Worm (Caenorhabditis elegans) whole organism, early embryonic: Measurements from ENCODE around the gene fbxb-72.

Source experiments
- B0310.2 ChIP-seq: sonication (generic microtip); optimal IDR thresholded peaks from 2 replicates; lab custom pipeline; 2016; ENCODE audit warnings: mild to moderate bottlenecking, missing genetic modification characterization, missing compliant biosample characterization
- F13C5.2 ChIP-seq: sonication (generic microtip); optimal IDR thresholded peaks from 2 replicates; lab custom pipeline; 2017; ENCODE audit warnings: mild to moderate bottlenecking, missing genetic modification characterization, inconsistent platforms, missing compliant biosample characterization
- aly-1 ChIP-seq: sonication (generic microtip); optimal IDR thresholded peaks from 2 replicates; lab custom pipeline; 2016; ENCODE audit warnings: missing genetic modification characterization, missing compliant biosample characterization
- ama-1 ChIP-seq: fragments of 150-350 bp; optimal IDR thresholded peaks from 2 replicates; lab custom pipeline; 2014
- ceh-13 ChIP-seq: fragments of 200-800 bp; sonication (Bioruptor generic); optimal IDR thresholded peaks from 2 replicates; lab custom pipeline; 2018; ENCODE audit warnings: mild to moderate bottlenecking, missing genetic modification characterization, missing compliant biosample characterization
- ceh-36 ChIP-seq: sonication (generic microtip); optimal IDR thresholded peaks from 2 replicates; lab custom pipeline; 2016; ENCODE audit warnings: missing genetic modification characterization, inconsistent platforms, missing compliant biosample characterization
- ets-7 ChIP-seq: sonication (generic microtip); optimal IDR thresholded peaks from 2 replicates; lab custom pipeline; 2016; ENCODE audit warnings: missing genotype, missing genetic modification characterization, missing compliant biosample characterization
- flt-1 ChIP-seq: fragments of 200-800 bp; sonication (Bioruptor generic); IDR thresholded peaks from 2 replicates; pipeline ENCODE4 v1.3.6; 2022; ENCODE audit warnings: missing genetic modification characterization, missing compliant biosample characterization
- hmbx-1 ChIP-seq: sonication (generic microtip); optimal IDR thresholded peaks from 2 replicates; lab custom pipeline; 2016; ENCODE audit warnings: mild to moderate bottlenecking, missing genetic modification characterization, missing compliant biosample characterization
- hmg-4 ChIP-seq: fragments of 200-800 bp; sonication (Bioruptor generic); optimal IDR thresholded peaks from 2 replicates; lab custom pipeline; 2018; ENCODE audit warnings: mild to moderate bottlenecking, missing genetic modification characterization, missing compliant biosample characterization
- hnd-1 ChIP-seq: sonication (generic microtip); optimal IDR thresholded peaks from 2 replicates; lab custom pipeline; 2016; ENCODE audit warnings: missing genetic modification characterization, missing compliant biosample characterization
- pes-1 ChIP-seq: fragments of 200-800 bp; sonication (Bioruptor generic); IDR thresholded peaks from 2 replicates; pipeline ENCODE4 v1.3.6; 2022; ENCODE audit warnings: missing genetic modification reagents, missing genetic modification characterization, missing compliant biosample characterization
- scrt-1 ChIP-seq: fragments of 200-800 bp; sonication (Bioruptor generic); IDR thresholded peaks from 2 replicates; pipeline ENCODE4 v1.3.6; 2022; ENCODE audit warnings: missing genetic modification characterization, missing compliant biosample characterization
- sea-1 ChIP-seq: fragments of 200-800 bp; sonication (Bioruptor generic); conservative IDR thresholded peaks from 2 replicates; pipeline ENCODE4 v1.3.6; 2022; ENCODE audit warnings: missing genetic modification characterization, missing compliant biosample characterization
- tbx-11 ChIP-seq: fragments of 200-800 bp; sonication (Bioruptor generic); IDR thresholded peaks from 2 replicates; pipeline ENCODE4 v1.3.6; 2022; ENCODE audit warnings: missing genetic modification characterization, missing compliant biosample characterization
- tbx-37 ChIP-seq: fragments of 200-800 bp; sonication (Bioruptor generic); conservative IDR thresholded peaks from 2 replicates; pipeline ENCODE4 v1.3.6; 2022; ENCODE audit warnings: missing genetic modification reagents, missing genetic modification characterization, missing compliant biosample characterization
- tra-4 ChIP-seq: sonication (generic microtip); optimal IDR thresholded peaks from 2 replicates; lab custom pipeline; 2017; ENCODE audit warnings: missing genetic modification characterization, missing compliant biosample characterization

Gene fbxb-72

ce11 chrV:723895-724352 is at the start of gene fbxb-72:
fbxb-72 (minus strand) TSS chrV:723952.
- TF ChIP-seq hmbx-1 (tag; lab: Kevin White, UChicago) (no peak), B0310.2 (tag; lab: Kevin White, UChicago) (no peak)

- TF ChIP-seq F13C5.2 (peak; percentile 34), ets-7 (tag; lab: Kevin White, UChicago) (no peak)
Measured at ce11 chrV:773256-773655, 49.5 kb upstream of the fbxb-72 start, which contains the start of gene sti-1. sti-1 (plus strand) TSS chrV:773518.

- TF ChIP-seq tbx-11 (GFP tag; lab: Robert Waterston, UW) (no peak), ama-1 (lab: Kevin White, UChicago) (no peak)
Measured at ce11 chrV:772210-772609, 48.5 kb upstream of the fbxb-72 start.

- TF ChIP-seq B0310.2 (tag; lab: Kevin White, UChicago) = no peak
- no peak for TF ChIP-seq ets-7 (tag; lab: Kevin White, UChicago)
- no peak for TF ChIP-seq sea-1 (GFP tag; lab: Robert Waterston, UW)
- TF ChIP-seq flt-1 (GFP tag; lab: Robert Waterston, UW) = no peak
- TF ChIP-seq hnd-1 = no peak
- no peak for TF ChIP-seq ceh-36 (tag; lab: Kevin White, UChicago)
- no peak for TF ChIP-seq tra-4 (tag; lab: Kevin White, UChicago)
- TF ChIP-seq tbx-37 (GFP tag; lab: Robert Waterston, UW) = no peak
- TF ChIP-seq aly-1 (tag; lab: Kevin White, UChicago) = no peak
- no peak for TF ChIP-seq scrt-1 (GFP tag; lab: Robert Waterston, UW)
- TF ChIP-seq F13C5.2 = no peak
- no peak for TF ChIP-seq ama-1 (lab: Kevin White, UChicago)
Measured at ce11 chrV:764732-765131, 41.0 kb upstream of the fbxb-72 start, which contains the start of gene str-238. str-238 (plus strand) TSS chrV:765032.

- TF ChIP-seq hmg-4 (GFP tag; lab: Kevin White, UChicago) = no peak
Measured at ce11 chrV:762340-762739, 38.6 kb upstream of the fbxb-72 start, which contains the start of gene srp-2. srp-2 (plus strand) TSS chrV:762640.

- TF ChIP-seq ama-1 (lab: Kevin White, UChicago) = no peak
- no peak for TF ChIP-seq ceh-36 (tag; lab: Kevin White, UChicago)
- no peak for TF ChIP-seq tra-4 (tag; lab: Kevin White, UChicago)
- TF ChIP-seq sea-1 (GFP tag; lab: Robert Waterston, UW) = no peak
- TF ChIP-seq hmbx-1 (tag; lab: Kevin White, UChicago) = no peak
- TF ChIP-seq aly-1 (tag; lab: Kevin White, UChicago) = no peak
- no peak for TF ChIP-seq B0310.2 (tag; lab: Kevin White, UChicago)
- no peak for TF ChIP-seq scrt-1 (GFP tag; lab: Robert Waterston, UW)
- no peak for TF ChIP-seq ets-7 (tag; lab: Kevin White, UChicago)
- TF ChIP-seq tbx-37 (GFP tag; lab: Robert Waterston, UW) = no peak
- TF ChIP-seq flt-1 (GFP tag; lab: Robert Waterston, UW) = no peak
- no peak for TF ChIP-seq F13C5.2
- no peak for TF ChIP-seq pes-1
- no peak for TF ChIP-seq hnd-1
Measured at ce11 chrV:761882-762281, 38.1 kb upstream of the fbxb-72 start, which contains the start of gene C05E4.12. C05E4.12 (minus strand) TSS chrV:761982.

- TF ChIP-seq flt-1 (GFP tag; lab: Robert Waterston, UW) (no peak), aly-1 (tag; lab: Kevin White, UChicago) (no peak), sea-1 (GFP tag; lab: Robert Waterston, UW) (no peak), F13C5.2 (no peak), B0310.2 (tag; lab: Kevin White, UChicago) (no peak), ceh-36 (tag; lab: Kevin White, UChicago) (no peak), pes-1 (no peak)
Measured at ce11 chrV:761235-761634, 37.5 kb upstream of the fbxb-72 start, which contains the start of gene C05E4.15. C05E4.15 (minus strand) TSS chrV:761335.

- TF ChIP-seq F13C5.2 (no peak), ceh-36 (tag; lab: Kevin White, UChicago) (no peak), ama-1 (lab: Kevin White, UChicago) (no peak), aly-1 (tag; lab: Kevin White, UChicago) (no peak), ets-7 (tag; lab: Kevin White, UChicago) (no peak), flt-1 (GFP tag; lab: Robert Waterston, UW) (no peak), B0310.2 (tag; lab: Kevin White, UChicago) (no peak), tra-4 (tag; lab: Kevin White, UChicago) (no peak), sea-1 (GFP tag; lab: Robert Waterston, UW) (no peak), hnd-1 (no peak), tbx-37 (GFP tag; lab: Robert Waterston, UW) (no peak), ceh-13 (GFP tag; lab: Kevin White, UChicago) (no peak), tbx-11 (GFP tag; lab: Robert Waterston, UW) (no peak), hmbx-1 (tag; lab: Kevin White, UChicago) (no peak), hmg-4 (GFP tag; lab: Kevin White, UChicago) (no peak), pes-1 (no peak), scrt-1 (GFP tag; lab: Robert Waterston, UW) (no peak)
Measured at ce11 chrV:756169-756568, 32.4 kb upstream of the fbxb-72 start, which contains the start of gene str-20. str-20 (plus strand) TSS chrV:756469.
